Worm (Caenorhabditis elegans): ENCODE measurements around the gene C15C8.7.

C15C8.7 gene

ce11 chrV:12716447-12716846 is 28.4 kb downstream of the C15C8.7 start, which contains the start of gene str-178:
Gene str-178, minus strand, starts transcription at chrV:12716547.
- no peak for TF ChIP-seq fkh-2 (tag; optimal IDR thresholded peaks at IDR 0.05)
- no peak for TF ChIP-seq nfya-1 (tag; optimal IDR thresholded peaks at IDR 0.05; ENCODE audit: insufficient read depth)
- no peak for TF ChIP-seq elt-2 (tag; optimal IDR thresholded peaks at IDR 0.05)
- no peak for TF ChIP-seq lsy-12 (tag; optimal IDR thresholded peaks at IDR 0.05)
- no peak for TF ChIP-seq R02D3.7 (tag; optimal IDR thresholded peaks at IDR 0.05)
- TF ChIP-seq zag-1 (tag; optimal IDR thresholded peaks at IDR 0.05) = no peak
- TF ChIP-seq egl-5 (tag; optimal IDR thresholded peaks at IDR 0.05) = no peak
- no peak for TF ChIP-seq nhr-237 (tag; optimal IDR thresholded peaks at IDR 0.05)
- no peak for TF ChIP-seq nhr-12 (tag; optimal IDR thresholded peaks at IDR 0.05)
- no peak for TF ChIP-seq egl-27 (tag; optimal IDR thresholded peaks at IDR 0.05)

DNA sequence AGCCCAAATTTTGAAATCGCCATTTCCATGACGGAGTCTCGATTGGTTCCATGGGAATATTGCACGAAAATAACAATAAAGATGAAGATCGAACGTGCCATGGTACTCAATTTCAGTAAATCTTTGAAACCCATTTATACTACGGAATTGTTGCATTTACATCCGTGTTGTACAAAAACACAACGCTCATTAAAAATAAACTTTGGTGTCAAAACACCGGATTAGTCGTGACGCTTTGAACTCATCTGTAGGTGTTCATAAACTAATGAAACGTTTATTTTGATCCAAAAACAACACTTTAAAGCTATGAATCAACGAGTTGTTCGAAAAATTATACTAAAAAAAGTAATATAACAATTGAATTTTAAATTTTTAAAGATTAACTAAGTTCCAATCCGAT is 30.7 kb downstream of the C15C8.7 start, which contains the start of gene R11D1.4:
TSS of gene R11D1.4 (minus strand) at position 101 of the 400 bp plus-strand sequence.
- TF ChIP-seq lsy-12 (tag; optimal IDR thresholded peaks at IDR 0.05) (no peak), ztf-11 (tag; optimal IDR thresholded peaks at IDR 0.05) (no peak), fkh-10 (GFP tag; optimal IDR thresholded peaks at IDR 0.05) (no peak), ZK546.5 (tag; optimal IDR thresholded peaks at IDR 0.05) (no peak), nhr-77 (tag; optimal IDR thresholded peaks at IDR 0.05) (no peak)

DNA sequence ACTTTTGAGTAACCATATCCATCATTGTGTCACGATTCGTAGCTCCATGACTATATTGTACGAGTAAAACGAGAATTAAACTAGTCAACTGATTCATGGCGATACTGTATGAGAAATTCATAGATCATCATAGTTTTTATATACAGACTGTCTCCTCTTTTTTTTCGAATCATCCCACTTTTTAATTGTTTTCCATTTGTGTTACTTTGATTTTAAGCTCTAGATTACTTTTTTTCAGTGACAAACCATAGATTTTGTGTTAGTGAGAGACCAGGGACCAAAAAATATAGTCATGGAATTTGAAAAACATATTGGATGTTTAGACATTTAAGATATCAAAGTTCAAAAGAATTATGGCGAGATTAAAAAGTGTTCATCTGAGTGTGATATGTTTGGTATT is 32.9 kb downstream of the C15C8.7 start, which contains the start of gene R11D1.3:
TSS of gene R11D1.3 (minus strand) at position 101 of the 400 bp plus-strand sequence.
- TF ChIP-seq ama-1 (optimal IDR thresholded peaks at IDR 0.05) (no peak), lin-15B (tag; optimal IDR thresholded peaks at IDR 0.05) (no peak), ceh-82 (tag; optimal IDR thresholded peaks at IDR 0.05) (no peak)

- TF ChIP-seq nhr-23 (tag; optimal IDR thresholded peaks at IDR 0.05) (no peak), eor-1 (tag; optimal IDR thresholded peaks at IDR 0.05) (no peak), unc-39 (tag; optimal IDR thresholded peaks at IDR 0.05) (no peak), unc-62 (GFP tag; optimal IDR thresholded peaks at IDR 0.05) (no peak), fkh-10 (GFP tag; optimal IDR thresholded peaks at IDR 0.05) (no peak), egl-5 (tag; optimal IDR thresholded peaks at IDR 0.05) (no peak), nhr-67 (tag; optimal IDR thresholded peaks at IDR 0.05) (no peak), aly-2 (tag; optimal IDR thresholded peaks at IDR 0.05) (no peak), mml-1 (tag; optimal IDR thresholded peaks at IDR 0.05) (no peak), ama-1 (optimal IDR thresholded peaks at IDR 0.05) (no peak), nhr-43 (tag; optimal IDR thresholded peaks at IDR 0.05; ENCODE audit: poor library complexity, severe bottlenecking) (no peak), elt-1 (tag; optimal IDR thresholded peaks at IDR 0.05) (no peak), egl-27 (tag; optimal IDR thresholded peaks at IDR 0.05) (no peak), nhr-237 (tag; optimal IDR thresholded peaks at IDR 0.05) (no peak), jun-1 (tag; optimal IDR thresholded peaks at IDR 0.05) (no peak), fos-1 (tag; optimal IDR thresholded peaks at IDR 0.05) (no peak), lsy-12 (tag; optimal IDR thresholded peaks at IDR 0.05) (no peak), fkh-2 (tag; optimal IDR thresholded peaks at IDR 0.05) (no peak)
Observed at ce11 chrV:12708305-12708704, 36.5 kb downstream of the C15C8.7 start, which contains the start of gene R11D1.2. Gene R11D1.2, plus strand, starts transcription at chrV:12708605.

DNA sequence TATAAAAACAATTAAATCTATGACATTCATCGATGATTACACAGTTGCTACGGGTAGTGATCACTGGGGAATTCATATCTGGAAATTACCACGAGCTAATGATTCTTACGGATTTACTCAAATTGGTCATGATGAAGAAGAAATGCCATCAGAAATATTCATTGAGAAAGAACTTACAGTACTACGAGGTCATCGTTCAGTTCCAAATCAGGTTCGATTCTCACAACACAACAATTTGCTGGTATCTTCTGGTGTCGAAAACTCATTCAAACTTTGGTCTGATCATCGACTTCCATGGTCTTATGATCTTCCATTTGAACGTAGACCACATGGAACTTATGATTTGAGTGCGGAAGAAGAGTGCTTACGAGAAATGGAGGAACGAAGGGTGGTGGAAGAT is 38.3 kb downstream of the C15C8.7 start:
- TF ChIP-seq ceh-28 (tag; optimal IDR thresholded peaks at IDR 0.05) = no peak

DNA sequence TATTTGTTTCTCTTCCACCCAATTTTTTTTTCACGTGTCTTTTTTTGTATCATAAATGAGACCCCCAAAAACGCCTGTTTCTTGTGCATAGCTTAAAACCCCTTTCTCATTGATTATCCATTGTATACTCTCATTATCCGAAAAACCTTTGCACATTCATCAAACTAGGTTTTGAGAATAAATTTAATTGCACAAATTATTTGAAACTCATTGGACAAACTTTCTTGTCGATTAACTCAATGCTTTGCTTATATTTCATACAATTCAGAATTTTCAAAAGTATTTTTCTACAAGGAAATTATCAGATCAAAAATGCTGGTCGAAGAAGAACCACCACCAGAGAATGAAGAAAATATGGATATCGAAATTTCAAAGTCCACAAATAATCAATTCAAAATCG is 40.8 kb downstream of the C15C8.7 start, which contains the start of gene R11D1.1:
TSS of gene R11D1.1 (plus strand) at position 301 of the 400 bp plus-strand sequence.
- no peak for TF ChIP-seq egl-27 (tag; optimal IDR thresholded peaks at IDR 0.05)
- no peak for TF ChIP-seq pha-4 (tag; optimal IDR thresholded peaks at IDR 0.05)
- no peak for TF ChIP-seq nhr-28 (tag; optimal IDR thresholded peaks at IDR 0.05)
- TF ChIP-seq unc-62 (GFP tag; optimal IDR thresholded peaks at IDR 0.05) = no peak
- TF ChIP-seq unc-39 (tag; optimal IDR thresholded peaks at IDR 0.05) = no peak
- no peak for TF ChIP-seq nhr-23 (tag; optimal IDR thresholded peaks at IDR 0.05)
- no peak for TF ChIP-seq R02D3.7 (tag; optimal IDR thresholded peaks at IDR 0.05)
- TF ChIP-seq ceh-82 (tag; optimal IDR thresholded peaks at IDR 0.05) = no peak
- TF ChIP-seq nhr-67 (tag; optimal IDR thresholded peaks at IDR 0.05) = no peak
- no peak for TF ChIP-seq aly-2 (tag; optimal IDR thresholded peaks at IDR 0.05)
- TF ChIP-seq ceh-9 (tag; optimal IDR thresholded peaks at IDR 0.05) = no peak
- TF ChIP-seq hmg-11 (tag; optimal IDR thresholded peaks at IDR 0.05) = no peak
- no peak for TF ChIP-seq ceh-16 (tag; optimal IDR thresholded peaks at IDR 0.05)
- no peak for TF ChIP-seq ztf-11 (tag; optimal IDR thresholded peaks at IDR 0.05)
- TF ChIP-seq mml-1 (tag; optimal IDR thresholded peaks at IDR 0.05) = no peak
